Fruit fly (Drosophila melanogaster) whole organism, adult: ENCODE results near the gene toy.
A peak's percentile ranks its signal among the peaks of the same experiment; 100 is the strongest.

ENCODE experiments used
- CG11617 ChIP-seq: fragments of 200-800 bp; sonication (Bioruptor generic); optimal IDR thresholded peaks from 2 replicates; lab custom pipeline; 2017; ENCODE audit warnings: mild to moderate bottlenecking, missing biosample characterization, missing genetic modification reagents, missing genetic modification characterization
- CG12768 ChIP-seq: fragments of 200-800 bp; sonication (Bioruptor generic); optimal IDR thresholded peaks from 2 replicates; lab custom pipeline; 2017; ENCODE audit warnings: missing biosample characterization, missing genetic modification characterization, mild to moderate bottlenecking, moderate library complexity, missing genetic modification reagents
- CG14711 ChIP-seq: fragments of 200-800 bp; sonication (Bioruptor generic); optimal IDR thresholded peaks from 2 replicates; lab custom pipeline; 2018; ENCODE audit warnings: missing biosample characterization, mild to moderate bottlenecking, missing genetic modification characterization, moderate library complexity
- CG1620 ChIP-seq: fragments of 200-800 bp; sonication (Bioruptor generic); optimal IDR thresholded peaks from 2 replicates; lab custom pipeline; 2016; ENCODE audit warnings: missing biosample characterization, missing genetic modification characterization
- CG33017 ChIP-seq: fragments of 200-800 bp; sonication (Bioruptor generic); optimal IDR thresholded peaks from 2 replicates; lab custom pipeline; 2018; ENCODE audit warnings: missing biosample characterization, mild to moderate bottlenecking, missing genetic modification characterization, moderate library complexity
- CG5204 ChIP-seq: fragments of 200-800 bp; sonication (Bioruptor generic); optimal IDR thresholded peaks from 2 replicates; lab custom pipeline; 2016; ENCODE audit warnings: missing biosample characterization, missing genetic modification characterization
- CG7045 ChIP-seq: fragments of 200-800 bp; sonication (Bioruptor generic); optimal IDR thresholded peaks from 2 replicates; lab custom pipeline; 2017; ENCODE audit warnings: missing biosample characterization, mild to moderate bottlenecking, missing genetic modification characterization
- CG7101 ChIP-seq: fragments of 200-800 bp; sonication (Bioruptor generic); optimal IDR thresholded peaks from 2 replicates; lab custom pipeline; 2018; ENCODE audit warnings: missing biosample characterization, mild to moderate bottlenecking, missing genetic modification characterization, moderate library complexity
- Clk ChIP-seq: fragments of 200-800 bp; sonication (Bioruptor generic); optimal IDR thresholded peaks from 2 replicates; lab custom pipeline; 2017; ENCODE audit warnings: missing biosample characterization, missing genetic modification characterization
- Crg-1 ChIP-seq: fragments of 200-800 bp; sonication (Bioruptor generic); optimal IDR thresholded peaks from 2 replicates; lab custom pipeline; 2016; ENCODE audit warnings: missing biosample characterization, missing genetic modification characterization
- Hr96 ChIP-seq: fragments of 200-800 bp; sonication (Bioruptor generic); optimal IDR thresholded peaks from 2 replicates; lab custom pipeline; 2016; ENCODE audit warnings: missing biosample characterization, missing genetic modification characterization
- Mnt ChIP-seq: fragments of 200-800 bp; sonication (Bioruptor generic); optimal IDR thresholded peaks from 2 replicates; lab custom pipeline; 2016; ENCODE audit warnings: missing biosample characterization, mild to moderate bottlenecking, missing genetic modification characterization
- bab1 ChIP-seq: fragments of 200-800 bp; sonication (Bioruptor generic); optimal IDR thresholded peaks from 3 replicates; lab custom pipeline; 2019; ENCODE audit warnings: missing biosample characterization, mild to moderate bottlenecking, missing genetic modification characterization, moderate library complexity
- cic ChIP-seq: fragments of 200-800 bp; sonication (Bioruptor generic); optimal IDR thresholded peaks from 2 replicates; lab custom pipeline; 2017; ENCODE audit warnings: missing biosample characterization, mild to moderate bottlenecking, missing genetic modification characterization, moderate library complexity
- cnc ChIP-seq, 2 experiments: fragments of >200 bp; optimal IDR thresholded peaks; 2 replicates each; lab custom pipeline; 2017
- kay ChIP-seq: fragments of 200-800 bp; sonication (Bioruptor generic); peaks from one replicate; lab custom pipeline; 2016; ENCODE audit warnings: missing biosample characterization, missing genetic modification characterization, borderline replicate concordance
- ovo ChIP-seq: fragments of 200-800 bp; sonication (Bioruptor generic); optimal IDR thresholded peaks from 2 replicates; lab custom pipeline; 2016; ENCODE audit warnings: missing biosample characterization, missing genetic modification characterization
- pad ChIP-seq: fragments of 200-800 bp; sonication (Bioruptor generic); optimal IDR thresholded peaks from 3 replicates; lab custom pipeline; 2017; ENCODE audit warnings: missing biosample characterization, missing genetic modification characterization, mild to moderate bottlenecking, moderate library complexity, missing genetic modification reagents
- tj ChIP-seq: fragments of 200-800 bp; sonication (Bioruptor generic); optimal IDR thresholded peaks from 3 replicates; lab custom pipeline; 2017; ENCODE audit warnings: missing biosample characterization, mild to moderate bottlenecking, missing genetic modification characterization, moderate library complexity
- toe ChIP-seq: fragments of 200-800 bp; sonication (Bioruptor generic); optimal IDR thresholded peaks from 2 replicates; lab custom pipeline; 2016; ENCODE audit warnings: missing biosample characterization, missing genetic modification characterization

toy gene

dm6 chr4:961045-961576 lies 28.4 kb upstream of the toy start:
- TF ChIP-seq ovo (GFP tag; lab: Kevin White, UChicago) (no peak), CG33017 (tag; lab: Kevin White, UChicago) (no peak), cnc (optimal IDR thresholded peaks at IDR 0.05; lab: Kevin White, UChicago) (no peak), Clk (GFP tag; lab: Kevin White, UChicago) (no peak), Crg-1 (GFP tag; lab: Kevin White, UChicago) (no peak), CG14711 (tag; lab: Kevin White, UChicago) (no peak), Hr96 (GFP tag; lab: Kevin White, UChicago) (no peak), CG7101 (tag; lab: Kevin White, UChicago) (no peak), pad (no peak), bab1 (no peak), CG12768 (no peak), Mnt (GFP tag; lab: Kevin White, UChicago) (no peak), toe (GFP tag; lab: Kevin White, UChicago) (no peak), CG11617 (GFP tag; lab: Kevin White, UChicago) (no peak), CG1620 (GFP tag; lab: Kevin White, UChicago) (no peak), tj (GFP tag; lab: Kevin White, UChicago) (no peak), CG7045 (GFP tag; lab: Kevin White, UChicago) (no peak), CG5204 (GFP tag; lab: Kevin White, UChicago) (no peak), kay (GFP tag; lab: Kevin White, UChicago) (no peak), cic (GFP tag; lab: Kevin White, UChicago) (no peak)

dm6 chr4:963193-963592 lies 26.3 kb upstream of the toy start:
- TF ChIP-seq pad (no peak), kay (GFP tag; lab: Kevin White, UChicago) (peak; percentile 78), tj (GFP tag; lab: Kevin White, UChicago) (no peak), CG33017 (tag; lab: Kevin White, UChicago) (no peak), ovo (GFP tag; lab: Kevin White, UChicago) (no peak), CG7101 (tag; lab: Kevin White, UChicago) (no peak), CG12768 (no peak)

DNA sequence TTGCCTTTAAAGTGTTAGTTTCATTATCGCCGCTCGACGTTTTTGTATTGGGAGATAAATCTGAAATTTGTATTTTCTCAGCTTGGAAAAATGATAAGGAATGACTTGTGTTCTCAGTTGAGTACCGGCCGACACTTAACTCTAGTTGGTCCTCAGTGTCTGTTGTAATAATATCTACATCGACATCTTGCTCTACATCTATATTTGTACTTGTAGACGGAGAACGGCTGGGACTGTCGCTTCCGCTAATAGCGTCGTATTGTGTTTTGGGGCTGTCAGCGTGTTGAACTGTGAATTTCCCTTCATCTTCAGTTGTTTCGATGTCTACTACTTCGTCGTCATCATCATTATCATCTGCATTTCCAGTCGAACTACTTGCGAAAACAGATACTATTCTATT lies 25.8 kb upstream of the toy start:
- TF ChIP-seq Hr96 (GFP tag; lab: Kevin White, UChicago) (no peak), CG7045 (GFP tag; lab: Kevin White, UChicago) (no peak), bab1 (no peak), CG7101 (tag; lab: Kevin White, UChicago) (no peak)

DNA sequence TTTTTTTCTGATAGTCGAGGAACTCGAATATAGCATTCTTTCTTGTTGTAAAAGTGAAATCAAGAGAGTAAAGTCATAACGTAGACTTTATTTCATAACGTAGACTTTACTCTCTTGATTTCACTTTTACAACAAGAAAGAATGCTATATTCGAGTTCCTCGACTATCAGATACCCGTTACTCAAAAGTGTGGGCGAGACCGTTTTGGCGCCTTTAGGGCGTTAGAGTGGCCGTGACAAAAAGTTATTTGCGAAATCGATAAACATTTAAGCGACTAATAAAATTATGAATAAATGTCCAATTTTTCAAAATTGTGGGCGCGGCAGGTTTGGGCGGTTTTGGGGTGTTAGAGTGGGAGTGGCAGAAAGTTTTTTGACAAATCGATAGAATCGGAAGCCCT lies 18.4 kb upstream of the toy start:
- TF ChIP-seq tj (GFP tag; lab: Kevin White, UChicago) = no peak
- TF ChIP-seq CG1620 (GFP tag; lab: Kevin White, UChicago) = no peak

DNA sequence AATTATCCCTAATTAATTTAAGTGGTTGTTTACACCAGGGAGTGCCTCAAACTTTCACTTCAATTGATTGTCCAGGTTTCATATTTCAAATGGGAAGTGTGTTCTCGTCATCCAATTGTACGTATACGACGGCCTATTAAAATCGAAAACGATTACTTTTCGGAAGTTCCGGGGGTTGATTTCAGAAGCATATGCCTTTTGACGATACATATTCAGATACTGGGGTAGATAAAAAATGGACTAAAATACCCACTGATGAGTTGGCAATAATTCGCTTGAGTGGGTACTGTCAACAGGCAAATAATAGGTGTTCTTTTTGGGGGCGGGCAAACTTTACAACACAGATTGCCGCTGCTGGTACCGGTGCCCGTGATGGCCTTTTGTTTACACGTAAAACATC lies 14.9 kb upstream of the toy start:
- no peak for TF ChIP-seq Clk (GFP tag; lab: Kevin White, UChicago)
- no peak for TF ChIP-seq CG11617 (GFP tag; lab: Kevin White, UChicago)
- no peak for TF ChIP-seq CG14711 (tag; lab: Kevin White, UChicago)
- TF ChIP-seq CG1620 (GFP tag; lab: Kevin White, UChicago) = no peak
- no peak for TF ChIP-seq CG5204 (GFP tag; lab: Kevin White, UChicago)
- TF ChIP-seq toe (GFP tag; lab: Kevin White, UChicago) = no peak

- TF ChIP-seq cic (GFP tag; lab: Kevin White, UChicago) (no peak), Crg-1 (GFP tag; lab: Kevin White, UChicago) (no peak), CG14711 (tag; lab: Kevin White, UChicago) (no peak), cnc (optimal IDR thresholded peaks at IDR 0.05; lab: Kevin White, UChicago) (no peak), Mnt (GFP tag; lab: Kevin White, UChicago) (no peak), bab1 (no peak), ovo (GFP tag; lab: Kevin White, UChicago) (no peak), CG5204 (GFP tag; lab: Kevin White, UChicago) (no peak), CG12768 (no peak), CG7045 (GFP tag; lab: Kevin White, UChicago) (no peak), CG1620 (GFP tag; lab: Kevin White, UChicago) (no peak), CG11617 (GFP tag; lab: Kevin White, UChicago) (no peak), CG33017 (tag; lab: Kevin White, UChicago) (no peak), toe (GFP tag; lab: Kevin White, UChicago) (no peak)
Observed at dm6 chr4:976569-976968, 13.0 kb upstream of the toy start.

dm6 chr4:978439-978911 lies 11.1 kb upstream of the toy start, which contains the start of gene fuss:
Gene fuss (minus strand): TSS chr4:978489.
- TF ChIP-seq CG5204 (GFP tag; lab: Kevin White, UChicago) (no peak), kay (GFP tag; lab: Kevin White, UChicago) (peak; percentile 38)
